Worm (Caenorhabditis elegans): ENCODE measurements around the gene C34D4.2.
A peak's percentile ranks its signal among the peaks of the same experiment; 100 is the strongest.

C34D4.2 gene

ce11 chrIV:7139143-7139542, 15.3 kb upstream of the C34D4.2 start:
- TF ChIP-seq hmg-11 (tag; optimal IDR thresholded peaks at IDR 0.05): no peak
- no peak for TF ChIP-seq R02D3.7 (tag; optimal IDR thresholded peaks at IDR 0.05)
- TF ChIP-seq ceh-9 (tag; optimal IDR thresholded peaks at IDR 0.05): no peak
- no peak for TF ChIP-seq egl-5 (tag; optimal IDR thresholded peaks at IDR 0.05)
- TF ChIP-seq ceh-82 (tag; optimal IDR thresholded peaks at IDR 0.05): no peak
- TF ChIP-seq elt-2 (tag; optimal IDR thresholded peaks at IDR 0.05): no peak
- TF ChIP-seq aly-2 (tag; optimal IDR thresholded peaks at IDR 0.05): no peak
- no peak for TF ChIP-seq tbx-2 (tag; optimal IDR thresholded peaks at IDR 0.05)
- TF ChIP-seq ZK546.5 (tag; optimal IDR thresholded peaks at IDR 0.05): no peak
- TF ChIP-seq unc-62 (GFP tag; optimal IDR thresholded peaks at IDR 0.05): no peak
- TF ChIP-seq ceh-16 (tag; optimal IDR thresholded peaks at IDR 0.05): no peak
- TF ChIP-seq fkh-2 (tag; optimal IDR thresholded peaks at IDR 0.05): no peak
- no peak for TF ChIP-seq skn-1 (tag; optimal IDR thresholded peaks at IDR 0.05)
- no peak for TF ChIP-seq eor-1 (tag; optimal IDR thresholded peaks at IDR 0.05)
- TF ChIP-seq daf-12 (tag; optimal IDR thresholded peaks at IDR 0.05): no peak

ce11 chrIV:7144670-7145257, 9.7 kb upstream of the C34D4.2 start, which contains the start of gene hecd-1:
Gene hecd-1 (minus strand): TSS chrIV:7144720.
- TF ChIP-seq nfya-1 (tag; optimal IDR thresholded peaks at IDR 0.05; ENCODE audit: insufficient read depth): no peak
- peak; percentile 30 for TF ChIP-seq lin-15B (tag; optimal IDR thresholded peaks at IDR 0.05)
- TF ChIP-seq nhr-25 (tag; optimal IDR thresholded peaks at IDR 0.05): peak; percentile 7
- TF ChIP-seq mml-1 (tag; optimal IDR thresholded peaks at IDR 0.05): no peak
- TF ChIP-seq pqm-1 (tag; optimal IDR thresholded peaks at IDR 0.05): no peak

ce11 chrIV:7147722-7148121, 6.7 kb upstream of the C34D4.2 start:
- TF ChIP-seq ztf-4 (tag; optimal IDR thresholded peaks at IDR 0.05): no peak
- TF ChIP-seq nhr-237 (tag; optimal IDR thresholded peaks at IDR 0.05): no peak
- no peak for TF ChIP-seq ZK546.5 (tag; optimal IDR thresholded peaks at IDR 0.05)
- peak; percentile 55 for TF ChIP-seq snpc-4 (tag; optimal IDR thresholded peaks at IDR 0.05)
- no peak for TF ChIP-seq nhr-25 (tag; optimal IDR thresholded peaks at IDR 0.05)
- TF ChIP-seq ztf-11 (tag; optimal IDR thresholded peaks at IDR 0.05): no peak
- TF ChIP-seq nhr-67 (tag; optimal IDR thresholded peaks at IDR 0.05): no peak
- no peak for TF ChIP-seq R02D3.7 (tag; optimal IDR thresholded peaks at IDR 0.05)
- TF ChIP-seq jun-1 (tag; optimal IDR thresholded peaks at IDR 0.05): no peak
- no peak for TF ChIP-seq unc-39 (tag; optimal IDR thresholded peaks at IDR 0.05)
- TF ChIP-seq nhr-23 (tag; optimal IDR thresholded peaks at IDR 0.05): no peak
- TF ChIP-seq ceh-28 (tag; optimal IDR thresholded peaks at IDR 0.05): no peak
- peak; percentile 90 for TF ChIP-seq pha-4 (tag; optimal IDR thresholded peaks at IDR 0.05)
- TF ChIP-seq pqm-1 (tag; optimal IDR thresholded peaks at IDR 0.05): no peak
- no peak for TF ChIP-seq unc-62 (GFP tag; optimal IDR thresholded peaks at IDR 0.05)
- no peak for TF ChIP-seq mml-1 (tag; optimal IDR thresholded peaks at IDR 0.05)
- no peak for TF ChIP-seq ceh-16 (tag; optimal IDR thresholded peaks at IDR 0.05)
- no peak for TF ChIP-seq fos-1 (tag; optimal IDR thresholded peaks at IDR 0.05)
- TF ChIP-seq mdl-1 (tag; optimal IDR thresholded peaks at IDR 0.05): no peak
- TF ChIP-seq nhr-43 (tag; optimal IDR thresholded peaks at IDR 0.05; ENCODE audit: poor library complexity, severe bottlenecking): no peak
- no peak for TF ChIP-seq egl-5 (tag; optimal IDR thresholded peaks at IDR 0.05)
- TF ChIP-seq lin-39 (tag; optimal IDR thresholded peaks at IDR 0.05): no peak
- no peak for TF ChIP-seq lsy-12 (tag; optimal IDR thresholded peaks at IDR 0.05)
- no peak for TF ChIP-seq nhr-28 (tag; optimal IDR thresholded peaks at IDR 0.05)
- TF ChIP-seq nhr-11 (tag; optimal IDR thresholded peaks at IDR 0.05): no peak
- TF ChIP-seq nfya-1 (tag; optimal IDR thresholded peaks at IDR 0.05; ENCODE audit: insufficient read depth): peak; percentile 32
- TF ChIP-seq ceh-9 (tag; optimal IDR thresholded peaks at IDR 0.05): no peak
- TF ChIP-seq nhr-76 (tag; optimal IDR thresholded peaks at IDR 0.05): no peak
- no peak for TF ChIP-seq elt-3 (tag; optimal IDR thresholded peaks at IDR 0.05)
- TF ChIP-seq fkh-2 (tag; optimal IDR thresholded peaks at IDR 0.05): no peak
- no peak for TF ChIP-seq nhr-77 (tag; optimal IDR thresholded peaks at IDR 0.05)
- no peak for TF ChIP-seq tbx-2 (tag; optimal IDR thresholded peaks at IDR 0.05)
- peak; percentile 11 for TF ChIP-seq elt-2 (tag; optimal IDR thresholded peaks at IDR 0.05)
- peak; percentile 8 for TF ChIP-seq lin-15B (tag; optimal IDR thresholded peaks at IDR 0.05)
- no peak for TF ChIP-seq elt-1 (tag; optimal IDR thresholded peaks at IDR 0.05)
- no peak for TF ChIP-seq ama-1 (optimal IDR thresholded peaks at IDR 0.05)
- TF ChIP-seq skn-1 (tag; optimal IDR thresholded peaks at IDR 0.05): no peak
- no peak for TF ChIP-seq eor-1 (tag; optimal IDR thresholded peaks at IDR 0.05)
- no peak for TF ChIP-seq aly-2 (tag; optimal IDR thresholded peaks at IDR 0.05)
- TF ChIP-seq egl-27 (tag; optimal IDR thresholded peaks at IDR 0.05): no peak
- TF ChIP-seq zag-1 (tag; optimal IDR thresholded peaks at IDR 0.05): no peak
- no peak for TF ChIP-seq fkh-10 (GFP tag; optimal IDR thresholded peaks at IDR 0.05)
- TF ChIP-seq nhr-12 (tag; optimal IDR thresholded peaks at IDR 0.05): no peak
- no peak for TF ChIP-seq sea-2 (GFP tag; optimal IDR thresholded peaks at IDR 0.05)
- peak; percentile 33 for TF ChIP-seq hmg-11 (tag; optimal IDR thresholded peaks at IDR 0.05)
- no peak for TF ChIP-seq daf-12 (tag; optimal IDR thresholded peaks at IDR 0.05)
- no peak for TF ChIP-seq ceh-82 (tag; optimal IDR thresholded peaks at IDR 0.05)
